Worm (Caenorhabditis elegans): Measurements from ENCODE around the gene C40A11.4.

ce11 chrII:2186730-2187129 is 49.5 kb downstream of the C40A11.4 start:
- TF ChIP-seq akir-1 (GFP tag; optimal IDR thresholded peaks at IDR 0.05) = no peak
- no peak for TF ChIP-seq C06A6.2 (GFP tag; conservative IDR thresholded peaks at IDR 0.05)
- no peak for TF ChIP-seq pha-4 (tag; optimal IDR thresholded peaks at IDR 0.05)
- no peak for TF ChIP-seq tlf-1 (GFP tag; optimal IDR thresholded peaks at IDR 0.05)
- no peak for TF ChIP-seq hsf-1 (GFP tag; IDR thresholded peaks at IDR 0.05)
